Worm (Caenorhabditis elegans): ENCODE data around the gene F28A12.10.
A peak's percentile ranks its signal among the peaks of the same experiment; 100 is the strongest.

The F28A12.10 gene

ce11 chrV:8606099-8606696 is 31.4 kb downstream of the F28A12.10 start, which contains the start of gene vps-60 (continued):
- TF ChIP-seq ceh-28 (tag; optimal IDR thresholded peaks at IDR 0.05) = peak; percentile 87
- no peak for TF ChIP-seq sea-2 (GFP tag; optimal IDR thresholded peaks at IDR 0.05)
- peak; percentile 94 for TF ChIP-seq fos-1 (tag; optimal IDR thresholded peaks at IDR 0.05)
- no peak for TF ChIP-seq nhr-28 (tag; optimal IDR thresholded peaks at IDR 0.05)
- peak; percentile 94 for TF ChIP-seq pqm-1 (tag; optimal IDR thresholded peaks at IDR 0.05)
- TF ChIP-seq pha-4 (tag; optimal IDR thresholded peaks at IDR 0.05) = peak; percentile 98
- peak; percentile 93 for TF ChIP-seq hmg-11 (tag; optimal IDR thresholded peaks at IDR 0.05)
- TF ChIP-seq daf-12 (tag; optimal IDR thresholded peaks at IDR 0.05) = no peak
- TF ChIP-seq nhr-237 (tag; optimal IDR thresholded peaks at IDR 0.05) = no peak
- TF ChIP-seq R02D3.7 (tag; optimal IDR thresholded peaks at IDR 0.05) = peak; percentile 59
- TF ChIP-seq mml-1 (tag; optimal IDR thresholded peaks at IDR 0.05) = no peak
- peak; percentile 94 for TF ChIP-seq lin-15B (tag; optimal IDR thresholded peaks at IDR 0.05)
- TF ChIP-seq lsy-12 (tag; optimal IDR thresholded peaks at IDR 0.05) = peak; percentile 59
- TF ChIP-seq ceh-9 (tag; optimal IDR thresholded peaks at IDR 0.05) = no peak

DNA sequence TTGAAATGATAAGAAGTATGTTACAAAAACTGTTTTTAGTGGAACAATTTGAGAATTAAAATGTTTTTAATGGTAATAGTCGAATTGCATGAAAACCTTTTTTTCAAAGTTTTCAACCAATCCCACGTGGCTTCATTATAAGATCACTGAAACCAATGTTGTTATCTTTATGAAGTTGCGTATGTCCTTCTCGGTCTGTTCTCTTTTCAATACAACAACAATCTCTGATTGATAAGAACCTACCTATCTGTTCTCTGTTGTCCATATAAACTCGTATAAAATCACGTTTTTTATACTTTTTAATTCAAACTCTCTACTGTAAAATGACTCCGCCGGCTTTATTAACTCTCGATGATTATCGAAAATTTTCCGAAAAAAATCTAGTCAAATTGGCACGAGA is 34.3 kb downstream of the F28A12.10 start, which contains the start of gene F41E6.5:
Gene F41E6.5 (plus strand): TSS at position 209 of the 400 bp plus-strand sequence.
- TF ChIP-seq pha-4 (tag; optimal IDR thresholded peaks at IDR 0.05) = peak; percentile 53
- peak; percentile 82 for TF ChIP-seq pqm-1 (tag; optimal IDR thresholded peaks at IDR 0.05)
- peak; percentile 4 for TF ChIP-seq jun-1 (tag; optimal IDR thresholded peaks at IDR 0.05)
- TF ChIP-seq elt-2 (tag; optimal IDR thresholded peaks at IDR 0.05) = peak; percentile 77
- no peak for TF ChIP-seq nhr-43 (tag; optimal IDR thresholded peaks at IDR 0.05; ENCODE audit: poor library complexity, severe bottlenecking)
- no peak for TF ChIP-seq nhr-23 (tag; optimal IDR thresholded peaks at IDR 0.05)
- no peak for TF ChIP-seq ceh-28 (tag; optimal IDR thresholded peaks at IDR 0.05)

DNA sequence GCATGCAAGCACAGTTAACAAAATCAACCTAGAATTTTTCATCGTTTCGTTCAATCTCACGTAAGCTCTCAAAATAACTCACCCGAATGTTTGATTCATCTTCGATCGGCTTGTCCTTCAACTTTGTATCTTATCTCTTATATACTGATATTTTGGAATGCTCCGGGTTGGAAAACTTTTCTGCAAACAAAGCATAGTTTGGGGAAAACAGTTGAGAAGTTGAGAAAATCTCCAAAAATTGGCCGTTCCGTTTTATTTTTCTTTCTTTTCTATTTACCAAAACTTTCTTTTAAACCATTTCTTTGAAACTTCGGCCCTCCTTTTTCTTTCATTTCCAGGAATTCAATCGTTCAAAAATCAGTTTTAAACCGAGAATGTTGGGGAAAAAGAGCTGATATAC is 34.9 kb downstream of the F28A12.10 start, which contains the start of gene F41E6.15:
Gene F41E6.15 (minus strand): TSS at position 101 of the 400 bp plus-strand sequence.
- TF ChIP-seq nhr-43 (tag; optimal IDR thresholded peaks at IDR 0.05; ENCODE audit: poor library complexity, severe bottlenecking) = no peak
- TF ChIP-seq ceh-82 (tag; optimal IDR thresholded peaks at IDR 0.05) = no peak
- TF ChIP-seq ztf-4 (tag; optimal IDR thresholded peaks at IDR 0.05) = no peak
- no peak for TF ChIP-seq snpc-4 (tag; optimal IDR thresholded peaks at IDR 0.05)
- no peak for TF ChIP-seq egl-27 (tag; optimal IDR thresholded peaks at IDR 0.05)
- no peak for TF ChIP-seq skn-1 (tag; optimal IDR thresholded peaks at IDR 0.05)
- no peak for TF ChIP-seq ZK546.5 (tag; optimal IDR thresholded peaks at IDR 0.05)
- no peak for TF ChIP-seq R02D3.7 (tag; optimal IDR thresholded peaks at IDR 0.05)
- TF ChIP-seq ama-1 (optimal IDR thresholded peaks at IDR 0.05) = no peak

DNA sequence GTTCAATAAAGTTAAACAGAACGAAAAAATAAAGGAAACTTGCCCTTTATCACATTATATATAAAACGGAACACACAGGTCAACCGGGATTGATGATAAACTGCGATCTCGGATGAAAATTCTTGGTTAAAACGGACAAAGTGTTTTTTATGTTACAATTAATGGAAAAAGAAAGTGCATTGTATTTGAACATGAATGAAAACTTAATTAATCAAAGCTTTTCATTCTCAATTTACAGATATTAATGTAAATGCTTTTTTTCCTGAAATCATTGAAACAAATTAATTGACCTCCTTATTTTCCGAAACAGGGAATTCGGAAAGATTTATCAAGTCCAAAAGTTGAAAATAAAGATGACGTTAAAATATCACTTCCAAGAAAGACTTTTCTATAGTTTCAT is 36.1 kb downstream of the F28A12.10 start, which contains the start of gene F41E6.8:
Gene F41E6.8 (minus strand): TSS at position 101 of the 400 bp plus-strand sequence.
- TF ChIP-seq sea-2 (GFP tag; optimal IDR thresholded peaks at IDR 0.05) (no peak), nhr-77 (tag; optimal IDR thresholded peaks at IDR 0.05) (no peak), aly-2 (tag; optimal IDR thresholded peaks at IDR 0.05) (no peak)

ce11 chrV:8599957-8600356 is 37.6 kb downstream of the F28A12.10 start:
- no peak for TF ChIP-seq fos-1 (tag; optimal IDR thresholded peaks at IDR 0.05)
- TF ChIP-seq fkh-2 (tag; optimal IDR thresholded peaks at IDR 0.05) = no peak
- no peak for TF ChIP-seq ceh-82 (tag; optimal IDR thresholded peaks at IDR 0.05)
- TF ChIP-seq nhr-11 (tag; optimal IDR thresholded peaks at IDR 0.05) = no peak
- no peak for TF ChIP-seq mml-1 (tag; optimal IDR thresholded peaks at IDR 0.05)
- TF ChIP-seq nhr-12 (tag; optimal IDR thresholded peaks at IDR 0.05) = no peak
- TF ChIP-seq ceh-28 (tag; optimal IDR thresholded peaks at IDR 0.05) = no peak
- TF ChIP-seq unc-39 (tag; optimal IDR thresholded peaks at IDR 0.05) = no peak
- no peak for TF ChIP-seq nhr-28 (tag; optimal IDR thresholded peaks at IDR 0.05)
- TF ChIP-seq sea-2 (GFP tag; optimal IDR thresholded peaks at IDR 0.05) = no peak
- TF ChIP-seq ama-1 (optimal IDR thresholded peaks at IDR 0.05) = no peak
- TF ChIP-seq ztf-4 (tag; optimal IDR thresholded peaks at IDR 0.05) = no peak

DNA sequence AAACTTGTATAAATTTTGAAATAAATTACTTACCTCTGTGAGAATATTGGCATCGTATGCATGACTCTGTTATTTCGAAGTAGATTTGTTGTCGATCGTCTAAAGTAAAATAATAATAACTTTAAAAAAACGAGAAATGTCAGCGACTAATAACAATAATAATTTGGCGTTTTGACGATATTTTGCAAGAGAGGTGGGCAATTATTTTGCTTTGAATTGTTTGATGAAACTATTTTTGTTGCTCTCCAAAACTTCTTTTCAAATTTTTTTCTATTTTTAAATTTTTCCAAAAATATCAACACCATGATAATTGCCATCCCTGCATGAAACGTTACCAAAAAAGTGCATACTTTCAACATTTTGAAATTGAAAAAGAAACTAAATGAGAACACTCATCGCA is 38.4 kb downstream of the F28A12.10 start, which contains the start of gene F41E6.7:
Gene F41E6.7 (minus strand): TSS at position 101 of the 400 bp plus-strand sequence.
- TF ChIP-seq aly-2 (tag; optimal IDR thresholded peaks at IDR 0.05) (no peak), lin-39 (tag; optimal IDR thresholded peaks at IDR 0.05) (no peak), mdl-1 (tag; optimal IDR thresholded peaks at IDR 0.05) (no peak), lsy-12 (tag; optimal IDR thresholded peaks at IDR 0.05) (no peak), eor-1 (tag; optimal IDR thresholded peaks at IDR 0.05) (no peak), nfya-1 (tag; optimal IDR thresholded peaks at IDR 0.05; ENCODE audit: insufficient read depth) (no peak), skn-1 (tag; optimal IDR thresholded peaks at IDR 0.05) (no peak), sea-2 (GFP tag; optimal IDR thresholded peaks at IDR 0.05) (no peak), pha-4 (tag; optimal IDR thresholded peaks at IDR 0.05) (no peak), daf-12 (tag; optimal IDR thresholded peaks at IDR 0.05) (no peak), zag-1 (tag; optimal IDR thresholded peaks at IDR 0.05) (no peak), mml-1 (tag; optimal IDR thresholded peaks at IDR 0.05) (no peak), pqm-1 (tag; optimal IDR thresholded peaks at IDR 0.05) (no peak), fkh-2 (tag; optimal IDR thresholded peaks at IDR 0.05) (no peak), snpc-4 (tag; optimal IDR thresholded peaks at IDR 0.05) (no peak), tbx-2 (tag; optimal IDR thresholded peaks at IDR 0.05) (no peak), ztf-4 (tag; optimal IDR thresholded peaks at IDR 0.05) (no peak)
